Worm (Caenorhabditis elegans) whole organism, L1 larva: ENCODE measurements around the gene lido-15.

ENCODE experiments used
- C34B4.2 ChIP-seq: sonication (generic microtip); optimal IDR thresholded peaks from 2 replicates; lab custom pipeline; 2017; ENCODE audit warnings: mild to moderate bottlenecking, missing genetic modification characterization, missing compliant biosample characterization
- ceh-63 ChIP-seq: fragments of 200-800 bp; sonication (Bioruptor generic); optimal IDR thresholded peaks from 2 replicates; lab custom pipeline; 2018; ENCODE audit warnings: mild to moderate bottlenecking, missing genetic modification characterization, missing compliant biosample characterization
- ceh-8 ChIP-seq: fragments of 200-800 bp; sonication (Bioruptor generic); optimal IDR thresholded peaks from 2 replicates; lab custom pipeline; 2018; ENCODE audit warnings: mild to moderate bottlenecking, missing genetic modification characterization, moderate library complexity, missing compliant biosample characterization
- ceh-90 ChIP-seq: sonication (generic microtip); optimal IDR thresholded peaks from 2 replicates; lab custom pipeline; 2016; ENCODE audit warnings: missing genetic modification characterization, missing compliant biosample characterization
- dpl-1 ChIP-seq, 3 experiments: fragments of 150-350 bp in 2 of 3; sonication (generic microtip) in 1 of 3; optimal IDR thresholded peaks; 2 replicates each; lab custom pipeline; 2014 to 2017; ENCODE audit warnings: missing biosample characterization in 3 of 3, missing genetic modification characterization in 3 of 3, missing genetic modification reagents in 3 of 3
- dsc-1 ChIP-seq: sonication (generic microtip); optimal IDR thresholded peaks from 2 replicates; lab custom pipeline; 2016; ENCODE audit warnings: mild to moderate bottlenecking, missing genetic modification characterization, missing compliant biosample characterization
- efl-1 ChIP-seq, 4 experiments: fragments of 150-350 bp; optimal IDR thresholded peaks in 3 of 4; peaks in 1 of 4; 1 replicate in 1 of 4; 2 replicates in 3 of 4; lab custom pipeline; 2014; ENCODE audit warnings: missing biosample characterization in 2 of 4, missing genetic modification characterization in 2 of 4, missing genetic modification reagents in 2 of 4
- elt-2 ChIP-seq: sonication (generic microtip); optimal IDR thresholded peaks from 2 replicates; lab custom pipeline; 2016; ENCODE audit warnings: missing genetic modification characterization, mild to moderate bottlenecking, inconsistent platforms, missing compliant biosample characterization, missing genetic modification reagents
- fkh-10 ChIP-seq: sonication (generic microtip); optimal IDR thresholded peaks from 2 replicates; lab custom pipeline; 2017; ENCODE audit warnings: missing biosample characterization, missing genetic modification reagents, missing genetic modification characterization
- fkh-8 ChIP-seq: sonication (generic microtip); optimal IDR thresholded peaks from 2 replicates; lab custom pipeline; 2016; ENCODE audit warnings: mild to moderate bottlenecking, missing genetic modification characterization, missing compliant biosample characterization
- grh-1 ChIP-seq: fragments of 200-800 bp; sonication (Bioruptor generic); IDR thresholded peaks from 2 replicates; pipeline ENCODE4 v1.3.6; 2022; ENCODE audit warnings: missing genetic modification reagents, missing genetic modification characterization, missing compliant biosample characterization
- hpl-2 ChIP-seq: fragments of 150-350 bp; optimal IDR thresholded peaks from 2 replicates; lab custom pipeline; 2014; ENCODE audit warnings: missing biosample characterization, missing genetic modification reagents, missing genetic modification characterization
- irx-1 ChIP-seq: sonication (generic microtip); optimal IDR thresholded peaks from 2 replicates; lab custom pipeline; 2016; ENCODE audit warnings: missing genetic modification characterization, missing compliant biosample characterization
- lin-35 ChIP-seq, 2 experiments: fragments of 150-350 bp; optimal IDR thresholded peaks; 2 replicates each; lab custom pipeline; 2014; ENCODE audit warnings: missing biosample characterization in 2 of 2, missing genetic modification characterization in 2 of 2, missing genetic modification reagents in 2 of 2
- lir-3 ChIP-seq: sonication (generic microtip); optimal IDR thresholded peaks from 2 replicates; lab custom pipeline; 2016; ENCODE audit warnings: mild to moderate bottlenecking, missing genetic modification characterization, moderate library complexity, missing compliant biosample characterization; ENCODE audit not compliant: poor library complexity
- lsy-2 ChIP-seq, 2 experiments: fragments of 150-350 bp; optimal IDR thresholded peaks; 2 replicates each; lab custom pipeline; 2014; ENCODE audit warnings: missing biosample characterization in 2 of 2, missing genetic modification characterization in 2 of 2
- mdl-1 ChIP-seq, 2 experiments: fragments of 150-350 bp; optimal IDR thresholded peaks; 2 replicates each; lab custom pipeline; 2014 to 2017; ENCODE audit warnings: missing biosample characterization in 2 of 2, missing genetic modification characterization in 2 of 2, inconsistent platforms in 1 of 2
- mef-2 ChIP-seq: fragments of 150-350 bp; optimal IDR thresholded peaks from 2 replicates; lab custom pipeline; 2014; ENCODE audit warnings: missing biosample characterization, missing genetic modification characterization
- nhr-19 ChIP-seq: fragments of 200-800 bp; sonication (Bioruptor generic); conservative IDR thresholded peaks from 2 replicates; pipeline ENCODE4 v1.3.6; 2022; ENCODE audit warnings: missing genetic modification characterization, missing compliant biosample characterization
- nhr-28 ChIP-seq: fragments of 150-350 bp; optimal IDR thresholded peaks from 2 replicates; lab custom pipeline; 2014; ENCODE audit warnings: missing biosample characterization, missing genetic modification characterization
- nhr-47 ChIP-seq: sonication (generic microtip); optimal IDR thresholded peaks from 2 replicates; lab custom pipeline; 2016; ENCODE audit warnings: mild to moderate bottlenecking, missing genetic modification characterization, moderate library complexity, missing compliant biosample characterization
- nhr-71 ChIP-seq: sonication (generic microtip); optimal IDR thresholded peaks from 2 replicates; lab custom pipeline; 2016; ENCODE audit warnings: mild to moderate bottlenecking, missing genetic modification characterization, moderate library complexity, missing compliant biosample characterization
- nhr-77 ChIP-seq: fragments of 150-350 bp; optimal IDR thresholded peaks from 2 replicates; lab custom pipeline; 2014; ENCODE audit warnings: missing biosample characterization, missing genetic modification characterization
- nhr-85 ChIP-seq: sonication (generic microtip); peaks from one replicate; lab custom pipeline; 2016; ENCODE audit warnings: missing genetic modification characterization, inconsistent platforms, missing compliant biosample characterization
- nhr-90 ChIP-seq: sonication (generic microtip); optimal IDR thresholded peaks from 2 replicates; lab custom pipeline; 2016; ENCODE audit warnings: mild to moderate bottlenecking, missing genetic modification characterization, missing compliant biosample characterization; ENCODE audit not compliant: poor library complexity
- pax-3 ChIP-seq: fragments of 200-800 bp; sonication (Bioruptor generic); optimal IDR thresholded peaks from 2 replicates; lab custom pipeline; 2018; ENCODE audit warnings: mild to moderate bottlenecking, missing genetic modification characterization, moderate library complexity, missing compliant biosample characterization
- pqm-1 ChIP-seq: sonication (generic microtip); optimal IDR thresholded peaks from 3 replicates; lab custom pipeline; 2017; ENCODE audit warnings: missing biosample characterization, missing genetic modification characterization
- sptf-1 ChIP-seq: fragments of 150-350 bp; optimal IDR thresholded peaks from 2 replicates; lab custom pipeline; 2014; ENCODE audit warnings: missing biosample characterization, missing genetic modification characterization
- sup-37 ChIP-seq: fragments of 200-800 bp; sonication (Bioruptor generic); optimal IDR thresholded peaks from 2 replicates; lab custom pipeline; 2018; ENCODE audit warnings: mild to moderate bottlenecking, missing genetic modification characterization, missing compliant biosample characterization
- swsn-7 ChIP-seq: sonication (generic microtip); optimal IDR thresholded peaks from 2 replicates; lab custom pipeline; 2016; ENCODE audit warnings: missing genetic modification characterization, missing compliant biosample characterization
- tlp-1 ChIP-seq: fragments of 150-350 bp; optimal IDR thresholded peaks from 2 replicates; lab custom pipeline; 2014; ENCODE audit warnings: missing biosample characterization, missing genetic modification characterization
- unc-62 ChIP-seq: fragments of 150-350 bp; optimal IDR thresholded peaks from 2 replicates; lab custom pipeline; 2014; ENCODE audit warnings: missing biosample characterization, missing genetic modification reagents, missing genetic modification characterization
- unc-86 ChIP-seq: sonication (generic microtip); optimal IDR thresholded peaks from 2 replicates; lab custom pipeline; 2016; ENCODE audit warnings: missing genetic modification characterization, missing compliant biosample characterization
- unc-98 ChIP-seq: fragments of 200-800 bp; sonication (Bioruptor generic); IDR thresholded peaks from 2 replicates; pipeline ENCODE4 v1.3.6; 2022; ENCODE audit warnings: missing genetic modification characterization, missing compliant biosample characterization
- vab-15 ChIP-seq: sonication (generic microtip); optimal IDR thresholded peaks from 2 replicates; lab custom pipeline; 2017; ENCODE audit warnings: missing genotype, mild to moderate bottlenecking, missing genetic modification characterization, missing compliant biosample characterization

The lido-15 gene

DNA sequence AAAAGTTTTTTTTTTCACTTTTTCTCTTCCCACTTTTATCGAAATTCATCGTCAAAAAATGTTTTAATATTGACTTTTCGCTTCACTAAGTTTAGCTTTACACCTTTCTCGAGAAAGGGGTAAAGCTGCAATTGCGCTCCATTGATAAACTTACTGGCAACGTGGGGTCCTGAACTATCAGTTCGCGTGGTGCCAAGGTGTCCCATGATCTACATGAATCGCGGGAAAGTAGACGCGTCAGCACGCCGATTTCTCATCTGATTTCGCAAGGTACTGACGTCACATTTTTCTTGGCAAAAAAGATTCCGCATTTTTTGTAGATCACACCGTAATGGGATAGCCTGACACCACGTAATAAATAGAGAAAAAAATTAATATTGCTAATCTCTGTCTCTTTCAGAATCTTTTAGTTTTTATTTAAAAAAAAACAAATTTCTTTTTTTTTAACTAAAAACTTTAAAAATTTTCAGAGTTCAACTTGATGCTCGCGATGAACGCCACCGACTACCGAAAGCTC lies at the start of gene lido-15:
Gene lido-15, plus strand, starts transcription at position 467 of the 517 bp plus-strand sequence.
- TF ChIP-seq efl-1 (optimal IDR thresholded peaks at IDR 0.05; lab: Kevin White, UChicago) = peak in 1 of 2 experiments; percentile 5
- TF ChIP-seq efl-1 (GFP tag; optimal IDR thresholded peaks at IDR 0.05 in 1 of 2; lab: Kevin White, UChicago) = no peak
- TF ChIP-seq ceh-63 (GFP tag; lab: Kevin White, UChicago) = no peak
- no peak for TF ChIP-seq grh-1
- no peak for TF ChIP-seq dsc-1 (tag; lab: Kevin White, UChicago)
- no peak for TF ChIP-seq nhr-85

DNA sequence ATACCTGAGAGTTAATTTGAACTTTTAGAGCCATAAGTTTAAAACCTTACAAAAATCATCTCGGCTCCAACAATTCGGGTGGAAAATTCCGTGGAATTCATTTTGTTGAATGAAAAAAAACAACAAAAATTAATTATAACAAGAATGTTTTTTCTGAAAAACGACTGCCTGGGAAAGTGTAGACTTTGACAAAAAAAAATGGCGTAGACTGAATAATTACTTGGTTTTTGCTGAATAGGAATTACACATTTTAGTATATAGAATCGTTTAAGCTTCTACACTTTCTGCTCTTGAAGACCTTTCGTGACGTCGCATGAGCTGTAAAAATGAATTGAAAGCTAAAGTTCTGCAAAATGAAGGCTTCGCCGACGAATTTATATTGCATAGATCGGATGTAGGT lies 47.6 kb upstream of the lido-15 start, which contains the start of gene srx-112:
Gene srx-112, minus strand, starts transcription at position 101 of the 400 bp plus-strand sequence.
- TF ChIP-seq elt-2 (tag; lab: Kevin White, UChicago) (no peak), swsn-7 (tag; lab: Kevin White, UChicago) (no peak)

DNA sequence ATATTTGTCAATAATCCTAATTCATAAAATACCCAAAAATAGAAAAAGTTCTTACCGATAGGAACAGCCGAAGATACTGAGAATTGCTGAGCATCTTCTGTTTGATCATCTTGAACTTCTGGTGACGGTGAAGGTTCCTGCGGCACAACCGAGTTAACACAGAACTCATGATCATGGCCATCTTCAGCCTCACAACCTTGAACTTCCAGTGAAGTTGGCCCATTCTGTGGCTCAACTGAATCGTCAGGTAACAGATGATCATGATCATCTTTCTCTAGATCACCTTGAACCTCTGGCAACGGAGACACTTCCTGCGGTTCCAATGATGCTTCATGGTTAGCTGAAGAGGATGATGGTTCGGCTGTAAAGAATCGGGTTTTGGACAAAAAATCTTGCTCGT lies 40.4 kb upstream of the lido-15 start:
- TF ChIP-seq unc-98 (no peak), irx-1 (tag; lab: Kevin White, UChicago) (no peak), lir-3 (tag; lab: Kevin White, UChicago) (no peak), hpl-2 (GFP tag; lab: Kevin White, UChicago) (no peak), swsn-7 (tag; lab: Kevin White, UChicago) (no peak), nhr-77 (tag; lab: Kevin White, UChicago) (no peak), pax-3 (tag; lab: Kevin White, UChicago) (no peak), nhr-28 (tag; lab: Kevin White, UChicago) (no peak), elt-2 (tag; lab: Kevin White, UChicago) (no peak), pqm-1 (tag; lab: Kevin White, UChicago) (no peak), mef-2 (tag; lab: Kevin White, UChicago) (no peak), ceh-90 (tag; lab: Kevin White, UChicago) (no peak), dpl-1 (GFP tag; optimal IDR thresholded peaks at IDR 0.05; lab: Kevin White, UChicago) (no peak), C34B4.2 (tag; lab: Kevin White, UChicago) (no peak), sptf-1 (tag; lab: Kevin White, UChicago) (no peak), nhr-90 (tag; lab: Kevin White, UChicago) (no peak), tlp-1 (tag; lab: Kevin White, UChicago) (no peak), vab-15 (no peak), mdl-1 (tag; optimal IDR thresholded peaks at IDR 0.05; lab: Kevin White, UChicago) (no peak), nhr-19 (GFP tag; lab: Robert Waterston, UW) (no peak)

DNA sequence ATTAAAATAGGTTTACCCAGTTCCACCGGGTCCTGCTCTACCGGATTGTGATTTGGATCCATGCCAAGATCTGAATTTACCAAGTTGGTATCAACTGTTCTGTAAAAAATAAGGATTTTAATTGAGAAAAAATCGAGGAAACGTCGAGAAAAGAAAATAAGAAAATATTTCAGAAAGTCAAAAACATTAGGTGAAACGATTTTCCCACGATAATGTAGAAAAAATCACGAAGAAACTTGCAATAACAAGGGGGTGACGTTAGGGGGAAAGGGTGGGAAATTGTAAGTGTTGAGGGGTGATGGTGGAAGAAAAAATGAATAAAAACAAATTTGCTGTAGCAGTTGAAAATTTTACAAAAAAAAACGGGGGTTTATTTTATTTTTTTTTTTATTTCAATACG lies 39.0 kb upstream of the lido-15 start, which contains the start of gene T24E12.10:
Gene T24E12.10, minus strand, starts transcription at position 101 of the 400 bp plus-strand sequence.
- TF ChIP-seq lsy-2 (tag; optimal IDR thresholded peaks at IDR 0.05; lab: Kevin White, UChicago) (no peak), efl-1 (optimal IDR thresholded peaks at IDR 0.05; lab: Kevin White, UChicago) (no peak), efl-1 (GFP tag; optimal IDR thresholded peaks at IDR 0.05 in 1 of 2; lab: Kevin White, UChicago) (peak in 1 of 2 experiments; percentile 15), unc-62 (GFP tag; lab: Kevin White, UChicago) (no peak)

DNA sequence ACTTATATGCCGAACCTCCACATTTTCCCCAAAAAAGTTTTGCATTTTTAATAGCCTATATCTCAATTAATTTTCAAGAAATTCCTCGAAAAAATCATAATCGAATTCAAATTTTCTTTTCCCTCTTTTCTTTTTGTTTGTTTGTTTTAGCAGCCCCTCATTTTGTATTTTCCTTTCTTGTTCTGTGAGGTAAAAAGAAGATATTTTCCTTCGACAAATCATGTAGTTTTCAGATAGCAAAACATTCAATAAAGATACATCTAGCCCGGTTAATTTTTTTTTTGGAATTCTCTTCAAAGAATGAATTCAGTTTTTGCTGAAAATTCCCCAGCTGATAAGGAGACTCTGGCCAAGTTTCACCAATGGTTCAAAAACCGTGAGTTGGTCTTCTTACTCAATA lies 36.4 kb upstream of the lido-15 start, which contains the start of gene T24E12.3:
Gene T24E12.3, plus strand, starts transcription at position 301 of the 400 bp plus-strand sequence.
- TF ChIP-seq sup-37 (GFP tag; lab: Kevin White, UChicago) = no peak
- TF ChIP-seq unc-86 (tag; lab: Kevin White, UChicago) = no peak

DNA sequence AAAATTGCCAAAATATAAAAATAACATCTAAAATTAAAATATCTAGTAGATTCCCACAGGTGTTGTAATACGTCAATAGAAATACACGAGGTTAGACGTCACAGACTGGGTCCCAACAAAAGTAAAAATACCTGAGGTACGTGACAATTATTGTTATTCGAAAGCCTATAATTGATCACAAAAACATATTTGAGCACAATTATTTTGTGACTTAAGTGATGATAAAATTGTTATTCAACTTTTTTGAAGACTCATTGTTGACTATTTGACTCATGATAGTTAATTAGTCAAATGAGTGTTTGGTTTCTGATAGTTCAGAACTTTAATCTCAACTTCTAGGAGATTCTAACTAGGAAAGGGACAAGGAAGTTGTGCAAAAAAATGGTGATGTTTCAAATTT lies 34.3 kb upstream of the lido-15 start:
- TF ChIP-seq nhr-47 (peak; percentile 1), C34B4.2 (tag; lab: Kevin White, UChicago) (no peak), ceh-8 (GFP tag; lab: Kevin White, UChicago) (peak; percentile 79), nhr-71 (tag; lab: Kevin White, UChicago) (peak; percentile 35), nhr-28 (tag; lab: Kevin White, UChicago) (no peak), fkh-8 (peak; percentile 51), nhr-19 (GFP tag; lab: Robert Waterston, UW) (no peak), fkh-10 (peak; percentile 36), lin-35 (GFP tag; optimal IDR thresholded peaks at IDR 0.05; lab: Kevin White, UChicago) (no peak)
